Fruit fly (Drosophila melanogaster): Measurements from ENCODE around the gene Sk2.

Gene Sk2

DNA sequence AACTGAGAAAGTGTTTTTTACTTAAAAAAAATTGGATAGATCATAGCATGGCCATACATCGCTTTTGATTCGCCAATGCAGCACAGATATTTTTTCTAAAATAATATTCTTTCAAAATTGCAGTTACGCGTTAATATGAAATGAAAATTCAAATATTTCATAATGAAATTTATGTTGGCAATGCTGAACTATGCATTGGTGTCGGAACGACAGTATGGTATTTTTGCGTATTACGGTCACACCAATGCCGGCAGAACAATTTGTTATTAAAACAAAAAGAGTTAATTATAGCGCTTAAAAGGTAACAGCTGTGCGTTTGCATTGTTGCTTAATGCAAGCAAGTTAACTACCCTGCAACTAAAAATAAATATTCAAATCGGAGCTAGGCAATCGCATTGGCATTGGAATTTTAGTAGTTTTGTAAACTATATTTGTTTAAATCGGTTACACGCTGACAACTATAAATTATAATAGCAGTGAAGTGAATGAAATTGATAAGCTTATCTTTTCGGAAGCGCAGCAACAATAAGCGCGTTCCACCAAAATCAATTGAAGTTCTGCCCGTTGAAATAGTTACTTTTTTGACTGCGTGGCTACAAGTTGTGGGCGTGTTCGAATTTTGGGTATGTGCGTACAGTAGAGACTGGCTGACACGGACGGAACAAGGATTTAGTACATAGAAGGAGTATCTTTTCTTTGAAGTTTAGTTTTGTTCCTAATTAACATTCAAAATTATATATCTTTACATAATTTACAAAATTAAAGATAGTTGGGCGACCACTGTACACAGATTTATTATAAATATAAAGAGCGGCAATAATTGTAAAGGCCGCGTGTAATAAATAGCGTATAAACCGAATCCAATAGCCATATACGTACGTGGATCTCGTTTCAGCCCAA, 4.5 kb upstream of the Sk2 start, which contains the start of gene Prx4 (continued):
- peak; percentile 0 to 61 for TF ChIP-seq ss (GFP tag; optimal IDR thresholded peaks at IDR 0.05)
- peak; percentile 69 for TF ChIP-seq CG8632 (GFP tag; optimal IDR thresholded peaks at IDR 0.05)
- TF ChIP-seq Ets96B (tag; optimal IDR thresholded peaks at IDR 0.05): peak; percentile 58
- peak; percentile 69; the same call in 2 of the 3 replicates for TF ChIP-seq CG8119 (GFP tag; IDR thresholded peaks at IDR 0.05)
- TF ChIP-seq CG32006 (GFP tag; optimal IDR thresholded peaks at IDR 0.05): peak; percentile 67
- TF ChIP-seq fkh (GFP tag; optimal IDR thresholded peaks at IDR 0.05): no peak
- peak; percentile 40 for TF ChIP-seq Sox15 (GFP tag; optimal IDR thresholded peaks at IDR 0.05)
- no peak for TF ChIP-seq dac (GFP tag; optimal IDR thresholded peaks at IDR 0.05)
- TF ChIP-seq CG1621 (tag; optimal IDR thresholded peaks at IDR 0.05): peak; percentile 47
- TF ChIP-seq spab (GFP tag; optimal IDR thresholded peaks at IDR 0.05): peak; percentile 45
- peak; percentile 61 for TF ChIP-seq Hr39 (GFP tag; optimal IDR thresholded peaks at IDR 0.05)
- TF ChIP-seq CG16779 (tag; optimal IDR thresholded peaks at IDR 0.05): peak; percentile 50
- peak; percentile 49 for TF ChIP-seq Sox102F (GFP tag; optimal IDR thresholded peaks at IDR 0.05)
- no peak for TF ChIP-seq CG6854 (GFP tag; optimal IDR thresholded peaks at IDR 0.05)
- TF ChIP-seq vri (GFP tag; optimal IDR thresholded peaks at IDR 0.05): no peak
- no peak for TF ChIP-seq Hr38 (GFP tag; optimal IDR thresholded peaks at IDR 0.05)
- peak; percentile 49 for TF ChIP-seq CG6808 (GFP tag; optimal IDR thresholded peaks at IDR 0.05)
- peak; percentile 71 for TF ChIP-seq Eip75B (GFP tag; optimal IDR thresholded peaks at IDR 0.05)
- TF ChIP-seq CG6163 (GFP tag; IDR thresholded peaks at IDR 0.05): peak; percentile 90
- peak; percentile 65 for TF ChIP-seq CG34406 (GFP tag; optimal IDR thresholded peaks at IDR 0.05)
- no peak for TF ChIP-seq CG9139 (GFP tag; optimal IDR thresholded peaks at IDR 0.05)
- peak; percentile 77 for TF ChIP-seq CG15336 (GFP tag; IDR thresholded peaks at IDR 0.05)
- TF ChIP-seq Eip93F (GFP tag; optimal IDR thresholded peaks at IDR 0.05): peak; percentile 34
- TF ChIP-seq cyc (GFP tag; optimal IDR thresholded peaks at IDR 0.05): peak; percentile 40
- no peak for TF ChIP-seq fd85E (GFP tag; optimal IDR thresholded peaks at IDR 0.05)
- TF ChIP-seq CG3919 (GFP tag; optimal IDR thresholded peaks at IDR 0.05): peak; percentile 66
- TF ChIP-seq Eip78C (GFP tag): peak; percentile 70
- peak; percentile 21 for TF ChIP-seq CG11902 (GFP tag; optimal IDR thresholded peaks at IDR 0.05)
- peak; percentile 72 for TF ChIP-seq lz (GFP tag; optimal IDR thresholded peaks at IDR 0.05)
- TF ChIP-seq Sox14 (GFP tag; optimal IDR thresholded peaks at IDR 0.05): peak; percentile 59
- peak; percentile 63; the same call in 1 of the 2 replicates for TF ChIP-seq CG11294 (GFP tag; IDR thresholded peaks at IDR 0.05)
- peak; percentile 64 for TF ChIP-seq acj6 (GFP tag; optimal IDR thresholded peaks at IDR 0.05)
- TF ChIP-seq eg (GFP tag; IDR thresholded peaks at IDR 0.05): peak; percentile 85
- peak; percentile 39 for TF ChIP-seq fd59A (GFP tag; optimal IDR thresholded peaks at IDR 0.05)

DNA sequence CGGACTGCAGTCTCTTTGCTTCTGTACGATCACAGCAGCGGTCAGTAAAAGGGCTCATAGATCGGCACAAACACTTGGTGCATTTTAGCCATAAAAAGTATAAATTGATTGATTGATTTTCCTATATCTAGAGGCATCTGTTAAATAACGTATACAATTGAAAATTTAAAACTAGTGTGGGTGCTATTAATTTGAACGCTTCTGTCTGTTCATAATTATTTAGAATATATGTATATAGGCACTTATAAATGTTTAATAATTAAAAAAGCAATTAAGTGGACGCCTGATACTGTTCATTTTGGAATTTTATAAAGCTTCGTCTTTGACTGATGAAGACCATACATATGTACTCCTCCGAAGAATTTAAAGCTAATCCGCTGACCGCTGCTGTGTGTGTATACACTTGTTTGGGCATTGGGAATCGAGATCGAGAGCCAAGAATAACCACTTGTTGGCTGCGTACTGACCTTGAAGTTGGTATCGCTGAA, 1.6 kb upstream of the Sk2 start:
- TF ChIP-seq CG8632 (GFP tag; optimal IDR thresholded peaks at IDR 0.05) (peak; percentile 93), dac (GFP tag; optimal IDR thresholded peaks at IDR 0.05) (no peak), Hr4 (GFP tag; optimal IDR thresholded peaks at IDR 0.05) (peak; percentile 70), Hr39 (GFP tag; optimal IDR thresholded peaks at IDR 0.05) (peak; percentile 81), CG11762 (GFP tag; optimal IDR thresholded peaks at IDR 0.05; ENCODE audit: insufficient read depth) (peak; percentile 69), CG16779 (tag; optimal IDR thresholded peaks at IDR 0.05) (peak; percentile 77), Hr38 (GFP tag; optimal IDR thresholded peaks at IDR 0.05) (no peak), CG11902 (GFP tag; optimal IDR thresholded peaks at IDR 0.05) (peak; percentile 65), CG4318 (GFP tag; optimal IDR thresholded peaks at IDR 0.05) (peak; percentile 54), CG10631 (GFP tag; optimal IDR thresholded peaks at IDR 0.05) (peak; percentile 89), fkh (GFP tag; optimal IDR thresholded peaks at IDR 0.05) (no peak), CG3919 (GFP tag; optimal IDR thresholded peaks at IDR 0.05) (peak; percentile 85), CG32006 (GFP tag; optimal IDR thresholded peaks at IDR 0.05) (peak; percentile 84), CG34406 (GFP tag; optimal IDR thresholded peaks at IDR 0.05) (peak; percentile 94), svp (GFP tag) (peak; percentile 92), Sox102F (GFP tag; optimal IDR thresholded peaks at IDR 0.05) (peak; percentile 86), fd59A (GFP tag; optimal IDR thresholded peaks at IDR 0.05) (peak; percentile 89), CG15336 (GFP tag; IDR thresholded peaks at IDR 0.05) (peak; percentile 65), CG31627 (GFP tag; optimal IDR thresholded peaks at IDR 0.05) (peak; percentile 83), pdm3 (GFP tag; optimal IDR thresholded peaks at IDR 0.05) (peak; percentile 83), CG6792 (GFP tag; optimal IDR thresholded peaks at IDR 0.05) (peak; percentile 85), CG1621 (tag; optimal IDR thresholded peaks at IDR 0.05) (peak; percentile 70), Met (GFP tag; optimal IDR thresholded peaks at IDR 0.05) (peak; percentile 85), Sox15 (GFP tag; optimal IDR thresholded peaks at IDR 0.05) (peak; percentile 87), CG7368 (GFP tag; optimal IDR thresholded peaks at IDR 0.05) (peak; percentile 87), CG6163 (GFP tag; IDR thresholded peaks at IDR 0.05) (peak; percentile 84), achi (GFP tag; optimal IDR thresholded peaks at IDR 0.05) (peak; percentile 89), CG6854 (GFP tag; optimal IDR thresholded peaks at IDR 0.05) (peak; percentile 52), CG6276 (GFP tag; optimal IDR thresholded peaks at IDR 0.05) (peak; percentile 41)
